Fruit fly (Drosophila melanogaster) whole organism, embryonic: Measurements from ENCODE around the gene Cyp6d4.

Experiments
- Blimp-1 ChIP-seq: fragments of 200-800 bp; sonication (Bioruptor generic); optimal IDR thresholded peaks from 3 replicates; lab custom pipeline; 2018; ENCODE audit warnings: missing biosample characterization, missing genetic modification characterization, mild to moderate bottlenecking, moderate library complexity, missing genetic modification reagents
- BtbVII ChIP-seq: fragments of 200-800 bp; sonication (Bioruptor generic); optimal IDR thresholded peaks from 3 replicates; lab custom pipeline; 2017; ENCODE audit warnings: missing biosample characterization, mild to moderate bottlenecking, missing genetic modification characterization
- CG10543 ChIP-seq: fragments of 200-800 bp; sonication (Bioruptor generic); optimal IDR thresholded peaks from 3 replicates; lab custom pipeline; 2017; ENCODE audit warnings: missing biosample characterization, mild to moderate bottlenecking, missing genetic modification characterization, moderate library complexity
- CG10959 ChIP-seq: fragments of 200-800 bp; sonication (Bioruptor generic); IDR thresholded peaks from 2 replicates; pipeline ENCODE4 v1.3.6; 2022; ENCODE audit warnings: missing biosample characterization, missing genetic modification characterization
- CG11696 ChIP-seq: fragments of 200-800 bp; sonication (Bioruptor generic); IDR thresholded peaks from 2 replicates; pipeline ENCODE4 v1.3.6; 2022; ENCODE audit warnings: missing biosample characterization, missing genetic modification characterization
- CG12236 ChIP-seq: fragments of 200-800 bp; sonication (Bioruptor generic); optimal IDR thresholded peaks from 2 replicates; lab custom pipeline; 2016; ENCODE audit warnings: missing biosample characterization, missing genetic modification characterization
- CG17359 ChIP-seq: fragments of 200-800 bp; sonication (Bioruptor generic); optimal IDR thresholded peaks from 3 replicates; lab custom pipeline; 2018; ENCODE audit warnings: missing biosample characterization, mild to moderate bottlenecking, missing genetic modification characterization, moderate library complexity
- CG18262 ChIP-seq: fragments of 200-800 bp; optimal IDR thresholded peaks from 3 replicates; lab custom pipeline; 2019; ENCODE audit warnings: missing biosample characterization, mild to moderate bottlenecking, missing genetic modification characterization, moderate library complexity
- CG2712 ChIP-seq: fragments of 200-800 bp; optimal IDR thresholded peaks from 3 replicates; lab custom pipeline; 2019; ENCODE audit warnings: missing biosample characterization, mild to moderate bottlenecking, missing genetic modification characterization, moderate library complexity
- CG32532 ChIP-seq: fragments of 200-800 bp; sonication (Bioruptor generic); IDR thresholded peaks from 2 replicates; pipeline ENCODE4 v1.3.6; 2022; ENCODE audit warnings: missing biosample characterization, missing genetic modification characterization
- CG3995 ChIP-seq: fragments of 200-800 bp; sonication (Bioruptor generic); optimal IDR thresholded peaks from 3 replicates; lab custom pipeline; 2016; ENCODE audit warnings: missing biosample characterization, missing genetic modification characterization
- CG4617 ChIP-seq: fragments of 200-800 bp; sonication (Bioruptor generic); optimal IDR thresholded peaks from 3 replicates; lab custom pipeline; 2016; ENCODE audit warnings: missing biosample characterization, missing genetic modification characterization, borderline replicate concordance
- CG6272 ChIP-seq: fragments of 200-800 bp; sonication (Bioruptor generic); IDR thresholded peaks from 2 replicates; pipeline ENCODE4 v1.3.6; 2022; ENCODE audit warnings: missing biosample characterization, missing genetic modification characterization
- CG6689 ChIP-seq: fragments of 200-800 bp; sonication (Bioruptor generic); IDR thresholded peaks from 2 replicates; pipeline ENCODE4 v1.3.6; 2022; ENCODE audit warnings: missing biosample characterization, missing genetic modification characterization
- CG6791 ChIP-seq: fragments of 200-800 bp; sonication (Bioruptor generic); IDR thresholded peaks from 3 replicates; pipeline ENCODE4 v1.3.6; 2022; ENCODE audit warnings: missing biosample characterization, missing genetic modification characterization; ENCODE audit not compliant: partially characterized antibody
- CG7357 ChIP-seq: fragments of 200-800 bp; sonication (Bioruptor generic); IDR thresholded peaks from 3 replicates; pipeline ENCODE4 v1.3.6; 2022; ENCODE audit warnings: missing biosample characterization, missing genetic modification characterization
- CG8089 ChIP-seq: fragments of 200-800 bp; sonication (Bioruptor generic); optimal IDR thresholded peaks from 3 replicates; lab custom pipeline; 2016; ENCODE audit warnings: missing biosample characterization, missing genetic modification characterization
- CHES-1-like ChIP-seq: fragments of 200-800 bp; sonication (Bioruptor generic); optimal IDR thresholded peaks from 2 replicates; lab custom pipeline; 2016; ENCODE audit warnings: missing biosample characterization, missing genetic modification characterization
- Camta ChIP-seq: fragments of 200-800 bp; sonication (Bioruptor generic); optimal IDR thresholded peaks from 2 replicates; lab custom pipeline; 2016; ENCODE audit warnings: missing biosample characterization, missing genetic modification characterization
- CrebB ChIP-seq: fragments of 200-800 bp; sonication (Bioruptor generic); optimal IDR thresholded peaks from 3 replicates; lab custom pipeline; 2018; ENCODE audit warnings: missing biosample characterization, mild to moderate bottlenecking, missing genetic modification characterization
- Dbx ChIP-seq: fragments of 200-800 bp; sonication (Bioruptor generic); IDR thresholded peaks from 3 replicates; pipeline ENCODE4 v1.3.6; 2022; ENCODE audit warnings: missing biosample characterization, missing genetic modification characterization
- E2f2 ChIP-seq: fragments of 200-800 bp; sonication (Bioruptor generic); IDR thresholded peaks from 2 replicates; pipeline ENCODE4 v1.3.6; 2022; ENCODE audit warnings: missing biosample characterization, missing genetic modification characterization
- ERR ChIP-seq: fragments of 200-800 bp; sonication (Bioruptor generic); optimal IDR thresholded peaks from 2 replicates; lab custom pipeline; 2016; ENCODE audit warnings: missing biosample characterization, missing genetic modification characterization
- GATAe ChIP-seq: fragments of 200-800 bp; sonication (Bioruptor generic); conservative IDR thresholded peaks from 2 replicates; pipeline ENCODE4 v1.3.6; 2022; ENCODE audit warnings: missing biosample characterization, missing genetic modification characterization
- MBD-R2 ChIP-seq: fragments of 200-800 bp; sonication (Bioruptor generic); IDR thresholded peaks from 2 replicates; pipeline ENCODE4 v1.3.6; 2022; ENCODE audit warnings: missing biosample characterization, missing genetic modification characterization
- MESR4 ChIP-seq: fragments of 200-800 bp; sonication (Bioruptor generic); optimal IDR thresholded peaks from 2 replicates; lab custom pipeline; 2018; ENCODE audit warnings: missing biosample characterization, mild to moderate bottlenecking, missing genetic modification characterization, moderate library complexity
- Meics ChIP-seq: fragments of 200-800 bp; sonication (Bioruptor generic); optimal IDR thresholded peaks from 2 replicates; lab custom pipeline; 2017; ENCODE audit warnings: missing biosample characterization, mild to moderate bottlenecking, missing genetic modification characterization
- Mes4 ChIP-seq: fragments of 200-800 bp; sonication (Bioruptor generic); optimal IDR thresholded peaks from 2 replicates; lab custom pipeline; 2016; ENCODE audit warnings: missing biosample characterization, missing genetic modification characterization
- NFAT ChIP-seq: fragments of 200-800 bp; sonication (Bioruptor generic); IDR thresholded peaks from 2 replicates; pipeline ENCODE4 v1.3.6; 2022; ENCODE audit warnings: missing biosample characterization, missing genetic modification characterization
- Rfx ChIP-seq: fragments of 200-800 bp; sonication (Bioruptor generic); IDR thresholded peaks from 2 replicates; pipeline ENCODE4 v1.3.6; 2022; ENCODE audit warnings: missing biosample characterization, missing genetic modification characterization
- Sox102F ChIP-seq: fragments of 200-800 bp; sonication (Bioruptor generic); optimal IDR thresholded peaks from 2 replicates; lab custom pipeline; 2018; ENCODE audit warnings: missing biosample characterization, mild to moderate bottlenecking, missing genetic modification characterization, moderate library complexity
- Ssrp ChIP-seq: fragments of 200-800 bp; sonication (Bioruptor generic); optimal IDR thresholded peaks from 2 replicates; lab custom pipeline; 2018; ENCODE audit warnings: missing biosample characterization, mild to moderate bottlenecking, missing genetic modification characterization, moderate library complexity
- TFAM ChIP-seq: fragments of 200-800 bp; sonication (Bioruptor generic); optimal IDR thresholded peaks from 2 replicates; lab custom pipeline; 2017; ENCODE audit warnings: missing biosample characterization, missing genetic modification characterization, inconsistent platforms
- abd-A ChIP-seq: fragments of 200-800 bp; sonication (Bioruptor generic); optimal IDR thresholded peaks from 3 replicates; lab custom pipeline; 2019; ENCODE audit warnings: missing biosample characterization, mild to moderate bottlenecking, missing genetic modification characterization, moderate library complexity
- amos ChIP-seq: fragments of 200-800 bp; sonication (Bioruptor generic); IDR thresholded peaks from 2 replicates; pipeline ENCODE4 v1.3.6; 2022; ENCODE audit warnings: missing biosample characterization, missing genetic modification characterization; ENCODE audit not compliant: partially characterized antibody
- ara ChIP-seq: fragments of 200-800 bp; sonication (Bioruptor generic); IDR thresholded peaks from 2 replicates; pipeline ENCODE4 v1.3.6; 2022; ENCODE audit warnings: missing biosample characterization, missing genetic modification characterization
- btn ChIP-seq: fragments of 200-800 bp; sonication (Bioruptor generic); optimal IDR thresholded peaks from 2 replicates; lab custom pipeline; 2016; ENCODE audit warnings: missing biosample characterization, missing genetic modification characterization
- crp ChIP-seq, 2 experiments: fragments of 200-800 bp; sonication (Bioruptor generic); optimal IDR thresholded peaks; 2 replicates in 1 of 2; 3 replicates in 1 of 2; lab custom pipeline; 2017; ENCODE audit warnings: missing biosample characterization in 2 of 2, missing genetic modification characterization in 2 of 2, mild to moderate bottlenecking in 1 of 2, moderate library complexity in 1 of 2
- en ChIP-seq: fragments of 200-800 bp; sonication (Bioruptor generic); optimal IDR thresholded peaks from 2 replicates; lab custom pipeline; 2016; ENCODE audit warnings: missing biosample characterization, missing genetic modification characterization
- fu2 ChIP-seq: fragments of 200-800 bp; sonication (Bioruptor generic); optimal IDR thresholded peaks from 2 replicates; lab custom pipeline; 2016; ENCODE audit warnings: missing biosample characterization, missing genetic modification characterization
- grau ChIP-seq: fragments of 200-800 bp; optimal IDR thresholded peaks from 3 replicates; lab custom pipeline; 2019; ENCODE audit warnings: missing biosample characterization, mild to moderate bottlenecking, missing genetic modification characterization, moderate library complexity
- grn ChIP-seq: fragments of 200-800 bp; sonication (Bioruptor generic); optimal IDR thresholded peaks from 3 replicates; lab custom pipeline; 2017; ENCODE audit warnings: missing biosample characterization, missing genetic modification characterization
- her ChIP-seq: fragments of 200-800 bp; sonication (Bioruptor generic); optimal IDR thresholded peaks from 2 replicates; lab custom pipeline; 2016; ENCODE audit warnings: missing biosample characterization, missing genetic modification characterization
- phol ChIP-seq: fragments of 200-800 bp; sonication (Bioruptor generic); optimal IDR thresholded peaks from 3 replicates; lab custom pipeline; 2018; ENCODE audit warnings: missing biosample characterization, mild to moderate bottlenecking, missing genetic modification characterization, moderate library complexity
- salm ChIP-seq: fragments of 200-800 bp; sonication (Bioruptor generic); optimal IDR thresholded peaks from 2 replicates; lab custom pipeline; 2018; ENCODE audit warnings: missing biosample characterization, mild to moderate bottlenecking, missing genetic modification characterization
- shn ChIP-seq: fragments of 200-800 bp; sonication (Bioruptor generic); optimal IDR thresholded peaks from 3 replicates; lab custom pipeline; 2016; ENCODE audit warnings: missing biosample characterization, missing genetic modification characterization
- so ChIP-seq: fragments of 200-800 bp; sonication (Bioruptor generic); IDR thresholded peaks from 3 replicates; pipeline ENCODE4 v1.3.6; 2022; ENCODE audit warnings: missing biosample characterization, missing genetic modification characterization
- tna ChIP-seq: fragments of 200-800 bp; sonication (Bioruptor generic); IDR thresholded peaks from 2 replicates; pipeline ENCODE4 v1.3.6; 2022; ENCODE audit warnings: missing biosample characterization, missing genetic modification characterization; ENCODE audit not compliant: partially characterized antibody
- vnd ChIP-seq: fragments of 200-800 bp; sonication (Bioruptor generic); IDR thresholded peaks from 3 replicates; pipeline ENCODE4 v1.3.6; 2022; ENCODE audit warnings: missing biosample characterization, missing genetic modification characterization; ENCODE audit not compliant: partially characterized antibody
- zen2 ChIP-seq: fragments of 200-800 bp; sonication (Bioruptor generic); IDR thresholded peaks from 3 replicates; pipeline ENCODE4 v1.3.6; 2022; ENCODE audit warnings: missing biosample characterization, missing genetic modification characterization; ENCODE audit not compliant: partially characterized antibody

The Cyp6d4 gene

DNA sequence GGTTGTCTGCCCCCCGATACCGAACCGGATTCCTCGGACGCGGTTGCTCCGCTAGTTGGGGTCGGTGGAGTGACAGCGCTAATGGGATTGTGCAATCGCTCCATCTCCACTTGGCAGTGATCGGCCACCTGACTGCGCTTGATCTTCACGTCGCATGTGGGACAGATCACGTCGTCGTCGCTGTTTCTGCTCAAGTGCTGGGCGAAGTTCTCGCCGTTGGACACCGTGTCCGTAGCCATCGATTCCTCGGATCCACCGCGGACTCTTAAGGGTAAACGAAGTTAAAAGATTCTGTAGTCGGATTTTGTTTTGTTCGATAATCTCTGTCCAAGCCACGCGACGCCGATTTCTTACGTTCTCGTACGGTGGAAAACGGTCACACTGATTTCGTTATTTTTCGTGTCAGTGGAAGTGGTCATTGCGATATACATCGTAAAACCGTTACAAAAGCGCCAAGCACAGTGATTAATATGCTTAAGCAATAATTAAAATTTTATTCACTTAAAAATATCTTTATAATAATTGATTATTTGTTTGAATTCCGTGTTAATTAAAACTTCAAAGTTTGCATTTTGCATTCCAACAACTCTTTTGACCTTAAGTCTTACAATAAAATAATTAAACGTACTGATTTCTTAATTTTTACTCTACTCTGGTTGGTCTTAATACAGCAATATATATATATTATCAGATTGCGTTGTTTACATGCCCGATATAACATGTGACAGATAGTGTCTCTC lies 28.1 kb downstream of the Cyp6d4 start, which contains the start of gene RNF220 (continued):
- no peak for TF ChIP-seq CG12236 (GFP tag; lab: Kevin White, UChicago)
- no peak; the same call in 1 of the 2 replicates for TF ChIP-seq tna
- no peak for TF ChIP-seq en
- no peak for TF ChIP-seq shn
- peak; percentile 33 for TF ChIP-seq grau (tag; lab: Kevin White, UChicago)
- no peak for TF ChIP-seq CG8089
- TF ChIP-seq MESR4 (GFP tag; lab: Kevin White, UChicago), result peak; percentile 76
- peak; percentile 24; the same call in 1 of the 2 replicates for TF ChIP-seq CG6272 (GFP tag; lab: Robert Waterston, UW)
- TF ChIP-seq CG32532 (GFP tag; lab: Robert Waterston, UW), result no peak; the same call in 1 of the 2 replicates
- TF ChIP-seq Dbx, result peak; percentile 20; the same call in 1 of the 3 replicates
- no peak for TF ChIP-seq BtbVII (GFP tag; lab: Kevin White, UChicago)
- TF ChIP-seq CG11696 (GFP tag; lab: Robert Waterston, UW), result no peak
- TF ChIP-seq NFAT, result no peak
- TF ChIP-seq crp (GFP tag; optimal IDR thresholded peaks at IDR 0.05; lab: Kevin White, UChicago), result no peak
- no peak for TF ChIP-seq CrebB (tag; lab: Kevin White, UChicago)
- TF ChIP-seq ERR (GFP tag; lab: Kevin White, UChicago), result no peak
- no peak for TF ChIP-seq CG10959 (GFP tag; lab: Robert Waterston, UW)
- TF ChIP-seq grn (GFP tag; lab: Kevin White, UChicago), result no peak
- TF ChIP-seq ara (GFP tag; lab: Robert Waterston, UW), result no peak
- TF ChIP-seq Mes4, result no peak
- peak; percentile 93 for TF ChIP-seq CG3995 (GFP tag; lab: Kevin White, UChicago)
- TF ChIP-seq CG10543, result no peak
- TF ChIP-seq Sox102F (GFP tag; lab: Kevin White, UChicago), result peak; percentile 5
- TF ChIP-seq E2f2 (GFP tag; lab: Robert Waterston, UW), result no peak
- peak; percentile 60 for TF ChIP-seq zen2 (GFP tag; lab: Robert Waterston, UW)
- no peak for TF ChIP-seq GATAe (GFP tag; lab: Robert Waterston, UW)
- no peak for TF ChIP-seq TFAM (GFP tag; lab: Kevin White, UChicago)
- no peak for TF ChIP-seq Ssrp (tag; lab: Kevin White, UChicago)
- TF ChIP-seq CHES-1-like (GFP tag; lab: Kevin White, UChicago), result no peak
- no peak for TF ChIP-seq btn
- peak; percentile 5 for TF ChIP-seq CG4617 (GFP tag; lab: Kevin White, UChicago)
- TF ChIP-seq amos (GFP tag; lab: Robert Waterston, UW), result peak; percentile 82
- TF ChIP-seq CG7357 (GFP tag; lab: Robert Waterston, UW), result no peak
- no peak for TF ChIP-seq CG17359 (tag; lab: Kevin White, UChicago)
- TF ChIP-seq Blimp-1 (GFP tag; lab: Kevin White, UChicago), result no peak
- peak; percentile 11 for TF ChIP-seq vnd (GFP tag; lab: Robert Waterston, UW)
- TF ChIP-seq Camta (GFP tag; lab: Kevin White, UChicago), result no peak
- no peak for TF ChIP-seq fu2 (GFP tag; lab: Kevin White, UChicago)
- peak; percentile 45 for TF ChIP-seq MBD-R2 (GFP tag; lab: Robert Waterston, UW)
- TF ChIP-seq phol (tag; lab: Kevin White, UChicago), result peak; percentile 46
- peak; percentile 30 for TF ChIP-seq CG18262
- TF ChIP-seq CG2712 (tag; lab: Kevin White, UChicago), result peak; percentile 34
- TF ChIP-seq salm (tag; lab: Kevin White, UChicago), result no peak
- TF ChIP-seq so, result no peak
- no peak for TF ChIP-seq CG6689 (GFP tag; lab: Robert Waterston, UW)
- TF ChIP-seq Rfx (GFP tag; lab: Robert Waterston, UW), result peak; percentile 38; the same call in 1 of the 2 replicates
- TF ChIP-seq CG6791 (GFP tag; lab: Robert Waterston, UW), result peak; percentile 81
- TF ChIP-seq abd-A (tag; lab: Kevin White, UChicago), result no peak
- TF ChIP-seq her (GFP tag; lab: Kevin White, UChicago), result no peak
- TF ChIP-seq Meics, result no peak
